Fruit fly (Drosophila melanogaster) whole organism, embryonic: ENCODE measurements around the gene Prp18.

Experiments
- Abd-B ChIP-seq: fragments of 200-800 bp; sonication (Bioruptor generic); optimal IDR thresholded peaks from 2 replicates; lab custom pipeline; 2018; ENCODE audit warnings: missing biosample characterization, mild to moderate bottlenecking, missing genetic modification characterization, moderate library complexity
- Ada2b ChIP-seq: fragments of 200-800 bp; sonication (Bioruptor generic); IDR thresholded peaks from 2 replicates; pipeline ENCODE4 v1.3.6; 2022; ENCODE audit warnings: missing biosample characterization, missing genetic modification characterization
- Bgb ChIP-seq: fragments of 200-800 bp; sonication (Bioruptor generic); IDR thresholded peaks from 2 replicates; pipeline ENCODE4 v1.3.6; 2022; ENCODE audit warnings: missing biosample characterization, missing genetic modification characterization; ENCODE audit not compliant: partially characterized antibody
- Bteb2 ChIP-seq: fragments of 200-800 bp; sonication (Bioruptor generic); optimal IDR thresholded peaks from 2 replicates; lab custom pipeline; 2016; ENCODE audit warnings: missing biosample characterization, missing genetic modification characterization
- CG11093 ChIP-seq: fragments of 200-800 bp; sonication (Bioruptor generic); IDR thresholded peaks from 3 replicates; pipeline ENCODE4 v1.3.6; 2022; ENCODE audit warnings: missing biosample characterization, missing genetic modification characterization
- CG11398 ChIP-seq: fragments of 200-800 bp; sonication (Bioruptor generic); optimal IDR thresholded peaks from 2 replicates; lab custom pipeline; 2016; ENCODE audit warnings: missing biosample characterization, missing genetic modification characterization
- CG11695 ChIP-seq: fragments of 200-800 bp; sonication (Bioruptor generic); IDR thresholded peaks from 3 replicates; pipeline ENCODE4 v1.3.6; 2022; ENCODE audit warnings: missing biosample characterization, missing genetic modification characterization
- CG12299 ChIP-seq: fragments of 200-800 bp; sonication (Bioruptor generic); optimal IDR thresholded peaks from 2 replicates; lab custom pipeline; 2018; ENCODE audit warnings: missing biosample characterization, mild to moderate bottlenecking, missing genetic modification characterization
- CG12659 ChIP-seq: fragments of 200-800 bp; sonication (Bioruptor generic); optimal IDR thresholded peaks from 3 replicates; lab custom pipeline; 2017; ENCODE audit warnings: mild to moderate bottlenecking, missing biosample characterization, missing genetic modification reagents, missing genetic modification characterization
- CG12942 ChIP-seq: fragments of 200-800 bp; sonication (Bioruptor generic); optimal IDR thresholded peaks from 3 replicates; lab custom pipeline; 2016; ENCODE audit warnings: missing biosample characterization, missing genetic modification characterization
- CG13287 ChIP-seq: fragments of 200-800 bp; sonication (Bioruptor generic); IDR thresholded peaks from 2 replicates; pipeline ENCODE4 v1.3.6; 2022; ENCODE audit warnings: missing biosample characterization, missing genetic modification characterization; ENCODE audit not compliant: partially characterized antibody
- CG13775 ChIP-seq: fragments of 200-800 bp; sonication (Bioruptor generic); optimal IDR thresholded peaks from 3 replicates; lab custom pipeline; 2017; ENCODE audit warnings: missing biosample characterization, mild to moderate bottlenecking, missing genetic modification characterization
- CG1602 ChIP-seq: fragments of 200-800 bp; sonication (Bioruptor generic); optimal IDR thresholded peaks from 3 replicates; lab custom pipeline; 2016; ENCODE audit warnings: missing biosample characterization, missing genetic modification characterization
- CG17186 ChIP-seq: fragments of 200-800 bp; sonication (Bioruptor generic); optimal IDR thresholded peaks from 3 replicates; lab custom pipeline; 2017; ENCODE audit warnings: missing biosample characterization, missing genetic modification reagents, missing genetic modification characterization
- CG18619 ChIP-seq: fragments of 200-800 bp; sonication (Bioruptor generic); optimal IDR thresholded peaks from 3 replicates; lab custom pipeline; 2017; ENCODE audit warnings: missing biosample characterization, mild to moderate bottlenecking, missing genetic modification characterization
- CG18764 ChIP-seq: fragments of 200-800 bp; sonication (Bioruptor generic); optimal IDR thresholded peaks from 3 replicates; lab custom pipeline; 2016; ENCODE audit warnings: missing biosample characterization, missing genetic modification characterization
- CG2199 ChIP-seq: fragments of 200-800 bp; sonication (Bioruptor generic); IDR thresholded peaks from 3 replicates; pipeline ENCODE4 v1.3.6; 2022; ENCODE audit warnings: missing biosample characterization, missing genetic modification characterization
- CG2712 ChIP-seq: fragments of 200-800 bp; optimal IDR thresholded peaks from 3 replicates; lab custom pipeline; 2019; ENCODE audit warnings: missing biosample characterization, mild to moderate bottlenecking, missing genetic modification characterization, moderate library complexity
- CG31441 ChIP-seq: fragments of 200-800 bp; sonication (Bioruptor generic); IDR thresholded peaks from 2 replicates; pipeline ENCODE4 v1.3.6; 2022; ENCODE audit warnings: missing biosample characterization, missing genetic modification characterization
- CG3281 ChIP-seq: fragments of 200-800 bp; sonication (Bioruptor generic); optimal IDR thresholded peaks from 3 replicates; lab custom pipeline; 2017; ENCODE audit warnings: missing biosample characterization, mild to moderate bottlenecking, missing genetic modification characterization
- CG33557 ChIP-seq: fragments of 200-800 bp; sonication (Bioruptor generic); optimal IDR thresholded peaks from 2 replicates; lab custom pipeline; 2019; ENCODE audit warnings: missing biosample characterization, mild to moderate bottlenecking, missing genetic modification characterization, moderate library complexity
- CG34376 ChIP-seq: fragments of 200-800 bp; sonication (Bioruptor generic); optimal IDR thresholded peaks from 2 replicates; lab custom pipeline; 2018; ENCODE audit warnings: missing biosample characterization, mild to moderate bottlenecking, missing genetic modification characterization
- CG4360 ChIP-seq: fragments of 200-800 bp; sonication (Bioruptor generic); IDR thresholded peaks from 2 replicates; pipeline ENCODE4 v1.3.6; 2022; ENCODE audit warnings: missing biosample characterization, missing genetic modification characterization
- CG9437 ChIP-seq: fragments of 200-800 bp; sonication (Bioruptor generic); optimal IDR thresholded peaks from 2 replicates; lab custom pipeline; 2018; ENCODE audit warnings: missing biosample characterization, mild to moderate bottlenecking, missing genetic modification characterization
- Dbx ChIP-seq: fragments of 200-800 bp; sonication (Bioruptor generic); IDR thresholded peaks from 3 replicates; pipeline ENCODE4 v1.3.6; 2022; ENCODE audit warnings: missing biosample characterization, missing genetic modification characterization
- Elba2 ChIP-seq: fragments of 200-800 bp; sonication (Bioruptor generic); optimal IDR thresholded peaks from 3 replicates; lab custom pipeline; 2016; ENCODE audit warnings: missing biosample characterization, missing genetic modification characterization
- Ets97D ChIP-seq: fragments of 200-800 bp; sonication (Bioruptor generic); optimal IDR thresholded peaks from 3 replicates; lab custom pipeline; 2016; ENCODE audit warnings: missing biosample characterization, missing genetic modification characterization
- Hmr ChIP-seq: fragments of 200-800 bp; sonication (Bioruptor generic); optimal IDR thresholded peaks from 3 replicates; lab custom pipeline; 2017; ENCODE audit warnings: mild to moderate bottlenecking, missing biosample characterization, missing genetic modification reagents, missing genetic modification characterization
- Hr51 ChIP-seq, 2 experiments: fragments of 200-800 bp; sonication (Bioruptor generic); optimal IDR thresholded peaks; 2 replicates in 1 of 2; 3 replicates in 1 of 2; lab custom pipeline; 2016 to 2018; ENCODE audit warnings: missing biosample characterization in 2 of 2, missing genetic modification characterization in 2 of 2, mild to moderate bottlenecking in 1 of 2, moderate library complexity in 1 of 2
- Meics ChIP-seq: fragments of 200-800 bp; sonication (Bioruptor generic); optimal IDR thresholded peaks from 2 replicates; lab custom pipeline; 2017; ENCODE audit warnings: missing biosample characterization, mild to moderate bottlenecking, missing genetic modification characterization
- Nf-YC ChIP-seq: fragments of 200-800 bp; optimal IDR thresholded peaks from 3 replicates; lab custom pipeline; 2019; ENCODE audit warnings: missing biosample characterization, mild to moderate bottlenecking, missing genetic modification characterization, moderate library complexity
- NfI ChIP-seq: fragments of 200-800 bp; sonication (Bioruptor generic); optimal IDR thresholded peaks from 3 replicates; lab custom pipeline; 2018; ENCODE audit warnings: missing biosample characterization, mild to moderate bottlenecking, missing genetic modification characterization, moderate library complexity
- Poxn ChIP-seq: fragments of 200-800 bp; sonication (Bioruptor generic); IDR thresholded peaks from 2 replicates; pipeline ENCODE4 v1.3.6; 2022; ENCODE audit warnings: missing biosample characterization, missing genetic modification characterization
- Six4 ChIP-seq: fragments of 200-800 bp; sonication (Bioruptor generic); optimal IDR thresholded peaks from 2 replicates; lab custom pipeline; 2016; ENCODE audit warnings: missing biosample characterization, missing genetic modification characterization
- Xbp1 ChIP-seq: fragments of 200-800 bp; sonication (Bioruptor generic); optimal IDR thresholded peaks from 3 replicates; lab custom pipeline; 2016; ENCODE audit warnings: missing biosample characterization, mild to moderate bottlenecking, missing genetic modification characterization
- caup ChIP-seq: fragments of 200-800 bp; sonication (Bioruptor generic); optimal IDR thresholded peaks from 3 replicates; lab custom pipeline; 2017; ENCODE audit warnings: missing biosample characterization, mild to moderate bottlenecking, missing genetic modification characterization, moderate library complexity; ENCODE audit not compliant: severe bottlenecking
- en ChIP-seq: fragments of 200-800 bp; sonication (Bioruptor generic); optimal IDR thresholded peaks from 2 replicates; lab custom pipeline; 2016; ENCODE audit warnings: missing biosample characterization, missing genetic modification characterization
- gfzf ChIP-seq: fragments of 200-800 bp; sonication (Bioruptor generic); optimal IDR thresholded peaks from 2 replicates; lab custom pipeline; 2016; ENCODE audit warnings: missing biosample characterization, mild to moderate bottlenecking, missing genetic modification characterization, moderate library complexity
- lilli ChIP-seq: fragments of 200-800 bp; sonication (Bioruptor generic); optimal IDR thresholded peaks from 3 replicates; lab custom pipeline; 2016; ENCODE audit warnings: missing biosample characterization, missing genetic modification characterization
- lmd ChIP-seq: fragments of 200-800 bp; sonication (Bioruptor generic); IDR thresholded peaks from 2 replicates; pipeline ENCODE4 v1.3.6; 2022; ENCODE audit warnings: missing biosample characterization, missing genetic modification characterization
- onecut ChIP-seq: fragments of 200-800 bp; sonication (Bioruptor generic); IDR thresholded peaks from 2 replicates; pipeline ENCODE4 v1.3.6; 2022; ENCODE audit warnings: missing biosample characterization, missing genetic modification characterization
- peb ChIP-seq: fragments of 200-800 bp; sonication (Bioruptor generic); IDR thresholded peaks from 2 replicates; pipeline ENCODE4 v1.3.6; 2022; ENCODE audit warnings: missing biosample characterization, missing genetic modification characterization
- pfk ChIP-seq: fragments of 200-800 bp; sonication (Bioruptor generic); optimal IDR thresholded peaks from 2 replicates; lab custom pipeline; 2018; ENCODE audit warnings: missing biosample characterization, mild to moderate bottlenecking, missing genetic modification characterization, moderate library complexity
- prd ChIP-seq, 3 experiments: fragments of >200 bp in 2 of 3; fragments of 200-800 bp in 1 of 3; sonication (Bioruptor generic) in 1 of 3; optimal IDR thresholded peaks in 2 of 3; IDR thresholded peaks in 1 of 3; 2 replicates in 2 of 3; 3 replicates in 1 of 3; pipeline versions ENCODE4 v1.3.6 to Lab custom; 2017 to 2022; ENCODE audit warnings: missing biosample characterization in 1 of 3, missing genetic modification characterization in 1 of 3
- so ChIP-seq: fragments of 200-800 bp; sonication (Bioruptor generic); IDR thresholded peaks from 3 replicates; pipeline ENCODE4 v1.3.6; 2022; ENCODE audit warnings: missing biosample characterization, missing genetic modification characterization
- tgo ChIP-seq: fragments of 200-800 bp; sonication (Bioruptor generic); IDR thresholded peaks from 3 replicates; pipeline ENCODE4 v1.3.6; 2022; ENCODE audit warnings: missing biosample characterization, missing genetic modification characterization
- unpg ChIP-seq: fragments of 200-800 bp; sonication (Bioruptor generic); optimal IDR thresholded peaks from 3 replicates; lab custom pipeline; 2018; ENCODE audit warnings: missing biosample characterization, mild to moderate bottlenecking, missing genetic modification characterization, moderate library complexity
- usp ChIP-seq: fragments of >200 bp; optimal IDR thresholded peaks from 2 replicates; lab custom pipeline; 2017; ENCODE audit warnings: missing biosample characterization, missing genetic modification characterization
- wek ChIP-seq: fragments of 200-800 bp; sonication (Bioruptor generic); optimal IDR thresholded peaks from 3 replicates; lab custom pipeline; 2018; ENCODE audit warnings: missing biosample characterization, mild to moderate bottlenecking, missing genetic modification characterization, moderate library complexity
- zen2 ChIP-seq: fragments of 200-800 bp; sonication (Bioruptor generic); IDR thresholded peaks from 3 replicates; pipeline ENCODE4 v1.3.6; 2022; ENCODE audit warnings: missing biosample characterization, missing genetic modification characterization; ENCODE audit not compliant: partially characterized antibody

The Prp18 gene

dm6 chr3R:19031210-19031609 lies at the start of gene Prp18, which contains the start of gene CG6013 (continued):
- TF ChIP-seq CG13775, result peak; percentile 60
- TF ChIP-seq CG11093 (GFP tag; lab: Robert Waterston, UW), result no peak
- no peak for TF ChIP-seq CG11398 (GFP tag; lab: Kevin White, UChicago)
- no peak for TF ChIP-seq usp
- TF ChIP-seq pfk (GFP tag; lab: Kevin White, UChicago), result no peak
- TF ChIP-seq peb, result no peak
- peak; percentile 63 for TF ChIP-seq Xbp1 (GFP tag; lab: Kevin White, UChicago)
- no peak for TF ChIP-seq CG17186 (GFP tag; lab: Kevin White, UChicago)
- TF ChIP-seq CG18764, result peak; percentile 30
- no peak for TF ChIP-seq Ets97D
- TF ChIP-seq Ada2b (GFP tag; lab: Robert Waterston, UW), result peak; percentile 29; the same call in 1 of the 2 replicates
- TF ChIP-seq Meics, result peak; percentile 60
- TF ChIP-seq CG2712 (tag; lab: Kevin White, UChicago), result peak; percentile 85
- TF ChIP-seq lmd (GFP tag; lab: Robert Waterston, UW), result peak; percentile 36; the same call in 1 of the 2 replicates
- TF ChIP-seq CG2199 (GFP tag; lab: Robert Waterston, UW), result no peak
- TF ChIP-seq Hmr (GFP tag; lab: Kevin White, UChicago), result peak; percentile 44
- TF ChIP-seq unpg (GFP tag; lab: Kevin White, UChicago), result peak; percentile 58
- no peak for TF ChIP-seq lilli (GFP tag; lab: Kevin White, UChicago)
- peak; percentile 4 for TF ChIP-seq Elba2 (GFP tag; lab: Kevin White, UChicago)
- no peak for TF ChIP-seq prd (optimal IDR thresholded peaks at IDR 0.05; lab: Kevin White, UChicago)
- TF ChIP-seq prd (GFP tag; IDR thresholded peaks at IDR 0.05; lab: Robert Waterston, UW), result peak; percentile 40; the same call in 1 of the 3 replicates
- peak; percentile 53 for TF ChIP-seq CG12299 (tag; lab: Kevin White, UChicago)
- TF ChIP-seq so (GFP tag; lab: Robert Waterston, UW), result no peak
- TF ChIP-seq Abd-B (GFP tag; lab: Kevin White, UChicago), result peak; percentile 80
- no peak for TF ChIP-seq Bgb (GFP tag; lab: Robert Waterston, UW)
- peak; percentile 35; the same call in 1 of the 3 replicates for TF ChIP-seq CG11695 (GFP tag; lab: Robert Waterston, UW)
- TF ChIP-seq tgo (GFP tag; lab: Robert Waterston, UW), result peak; percentile 73
- TF ChIP-seq wek (GFP tag; lab: Kevin White, UChicago), result no peak
- TF ChIP-seq CG13287 (GFP tag; lab: Robert Waterston, UW), result peak; percentile 23; the same call in 1 of the 2 replicates
- peak; percentile 12 for TF ChIP-seq NfI
- peak; percentile 70 for TF ChIP-seq CG33557 (GFP tag; lab: Kevin White, UChicago)
- TF ChIP-seq caup (GFP tag; lab: Kevin White, UChicago), result peak; percentile 18
- peak; percentile 57 for TF ChIP-seq CG1602
- TF ChIP-seq CG31441 (GFP tag; lab: Robert Waterston, UW), result peak; percentile 75
- TF ChIP-seq Poxn, result no peak
- peak; percentile 3 for TF ChIP-seq CG18619 (GFP tag; lab: Kevin White, UChicago)
- TF ChIP-seq CG4360 (GFP tag; lab: Robert Waterston, UW), result no peak
- 0 out of 3 replicates have a peak, but pooled peaks have one; percentile 22 for TF ChIP-seq Dbx (GFP tag; lab: Robert Waterston, UW)
- TF ChIP-seq Bteb2 (GFP tag; lab: Kevin White, UChicago), result no peak
- no peak for TF ChIP-seq zen2 (GFP tag; lab: Robert Waterston, UW)
- TF ChIP-seq CG3281, result no peak
- TF ChIP-seq CG34376 (GFP tag; lab: Kevin White, UChicago), result no peak
- TF ChIP-seq CG9437 (GFP tag; lab: Kevin White, UChicago), result peak; percentile 13
- peak; percentile 66 for TF ChIP-seq Nf-YC
- TF ChIP-seq gfzf, result peak; percentile 61
- TF ChIP-seq en (GFP tag; lab: Kevin White, UChicago), result no peak
- TF ChIP-seq Six4 (GFP tag; lab: Kevin White, UChicago), result peak; percentile 25
- peak in 1 of 2 experiments; percentile 68 for TF ChIP-seq Hr51 (GFP tag; optimal IDR thresholded peaks at IDR 0.05; lab: Kevin White, UChicago)
- TF ChIP-seq CG12942, result peak; percentile 56
- peak; percentile 95 for TF ChIP-seq onecut (GFP tag; lab: Robert Waterston, UW)
- TF ChIP-seq CG12659 (GFP tag; lab: Kevin White, UChicago), result peak; percentile 60
